Fruit fly (Drosophila melanogaster): Measurements from ENCODE around the gene CG1486.
A peak's percentile ranks its signal among the peaks of the same experiment; 100 is the strongest.

The CG1486 gene

dm6 chrX:21362878-21363277 is 39.0 kb downstream of the CG1486 start, which contains the start of the genes bbx and waw (continued):
- TF ChIP-seq CG4424 (GFP tag; optimal IDR thresholded peaks at IDR 0.05) (peak; percentile 8), CG12219 (GFP tag; optimal IDR thresholded peaks at IDR 0.05) (no peak), CG7745 (tag; optimal IDR thresholded peaks at IDR 0.05) (no peak), Atf3 (GFP tag; optimal IDR thresholded peaks at IDR 0.05) (no peak), CG9817 (tag; optimal IDR thresholded peaks at IDR 0.05) (peak; percentile 8), CG5180 (GFP tag; optimal IDR thresholded peaks at IDR 0.05) (no peak), ssp (GFP tag; IDR thresholded peaks at IDR 0.05) (no peak), CG16779 (GFP tag; IDR thresholded peaks at IDR 0.05) (no peak), Optix (GFP tag; IDR thresholded peaks at IDR 0.05) (no peak), CG14667 (GFP tag; IDR thresholded peaks at IDR 0.05) (no peak), CG43689 (GFP tag; IDR thresholded peaks at IDR 0.05) (no peak), Scr (GFP tag; IDR thresholded peaks at IDR 0.05; ENCODE audit: partially characterized antibody) (no peak), slp2 (GFP tag; optimal IDR thresholded peaks at IDR 0.05) (no peak), CG14014 (GFP tag; IDR thresholded peaks at IDR 0.05) (peak; percentile 19; the same call in 1 of the 2 replicates), CG7963 (GFP tag; IDR thresholded peaks at IDR 0.05; ENCODE audit: partially characterized antibody) (no peak), CG17328 (GFP tag; IDR thresholded peaks at IDR 0.05) (no peak), sug (tag; optimal IDR thresholded peaks at IDR 0.05) (peak; percentile 43), phol (tag; optimal IDR thresholded peaks at IDR 0.05) (peak; percentile 46), CG10147 (GFP tag; optimal IDR thresholded peaks at IDR 0.05) (no peak), CG9215 (GFP tag; IDR thresholded peaks at IDR 0.05) (no peak), Abd-B (GFP tag; optimal IDR thresholded peaks at IDR 0.05) (no peak), Dfd (GFP tag; optimal IDR thresholded peaks at IDR 0.05) (no peak), Oli (tag; optimal IDR thresholded peaks at IDR 0.05) (no peak), sens (GFP tag) (peak; percentile 85), Hr78 (GFP tag; optimal IDR thresholded peaks at IDR 0.05) (no peak), unpg (GFP tag; optimal IDR thresholded peaks at IDR 0.05) (no peak), CG7839 (tag; optimal IDR thresholded peaks at IDR 0.05) (no peak), CG16815 (GFP tag; optimal IDR thresholded peaks at IDR 0.05) (no peak), trem (tag; optimal IDR thresholded peaks at IDR 0.05) (peak; percentile 60), CG2202 (tag; optimal IDR thresholded peaks at IDR 0.05) (no peak), CG18619 (GFP tag; optimal IDR thresholded peaks at IDR 0.05) (peak; percentile 6), trh (GFP tag; optimal IDR thresholded peaks at IDR 0.05) (no peak), croc (GFP tag; conservative IDR thresholded peaks at IDR 0.05) (no peak), fd96Cb (tag; optimal IDR thresholded peaks at IDR 0.05) (no peak), repo (GFP tag; optimal IDR thresholded peaks at IDR 0.05) (no peak), CG10267 (tag; optimal IDR thresholded peaks at IDR 0.05) (peak; percentile 34), CG3838 (GFP tag; optimal IDR thresholded peaks at IDR 0.05) (no peak), Hr39 (optimal IDR thresholded peaks at IDR 0.05) (no peak), Atf-2 (GFP tag; optimal IDR thresholded peaks at IDR 0.05) (no peak), zf30C (GFP tag; optimal IDR thresholded peaks at IDR 0.05) (peak; percentile 55), Side (GFP tag; optimal IDR thresholded peaks at IDR 0.05) (no peak), B-H1 (GFP tag; IDR thresholded peaks at IDR 0.05) (no peak), CG3407 (GFP tag; optimal IDR thresholded peaks at IDR 0.05) (no peak), CG17568 (GFP tag; optimal IDR thresholded peaks at IDR 0.05) (no peak), nom (GFP tag; optimal IDR thresholded peaks at IDR 0.05) (peak; percentile 37), CG32532 (GFP tag; IDR thresholded peaks at IDR 0.05) (no peak), CG8765 (GFP tag; IDR thresholded peaks at IDR 0.05) (no peak), sob (GFP tag; IDR thresholded peaks at IDR 0.05) (no peak), ci (GFP tag; IDR thresholded peaks at IDR 0.05) (no peak; the same call in 2 of the 3 replicates), HLH3B (GFP tag; IDR thresholded peaks at IDR 0.05) (no peak), nmo (GFP tag; optimal IDR thresholded peaks at IDR 0.05) (peak; percentile 35), lola (GFP tag; optimal IDR thresholded peaks at IDR 0.05) (peak in 1 of 3 experiments; percentile 22)
